Fruit fly (Drosophila melanogaster) S2 (cell line): ENCODE data around the gene CG6454.

ENCODE experiments used
- CG8478 ChIP-seq: fragments of >200 bp; optimal IDR thresholded peaks from 2 replicates; lab custom pipeline; 2018
- CTCF ChIP-seq, 2 experiments: fragments of >200 bp; optimal IDR thresholded peaks; 2 replicates each; lab custom pipeline; 2018

DNA sequence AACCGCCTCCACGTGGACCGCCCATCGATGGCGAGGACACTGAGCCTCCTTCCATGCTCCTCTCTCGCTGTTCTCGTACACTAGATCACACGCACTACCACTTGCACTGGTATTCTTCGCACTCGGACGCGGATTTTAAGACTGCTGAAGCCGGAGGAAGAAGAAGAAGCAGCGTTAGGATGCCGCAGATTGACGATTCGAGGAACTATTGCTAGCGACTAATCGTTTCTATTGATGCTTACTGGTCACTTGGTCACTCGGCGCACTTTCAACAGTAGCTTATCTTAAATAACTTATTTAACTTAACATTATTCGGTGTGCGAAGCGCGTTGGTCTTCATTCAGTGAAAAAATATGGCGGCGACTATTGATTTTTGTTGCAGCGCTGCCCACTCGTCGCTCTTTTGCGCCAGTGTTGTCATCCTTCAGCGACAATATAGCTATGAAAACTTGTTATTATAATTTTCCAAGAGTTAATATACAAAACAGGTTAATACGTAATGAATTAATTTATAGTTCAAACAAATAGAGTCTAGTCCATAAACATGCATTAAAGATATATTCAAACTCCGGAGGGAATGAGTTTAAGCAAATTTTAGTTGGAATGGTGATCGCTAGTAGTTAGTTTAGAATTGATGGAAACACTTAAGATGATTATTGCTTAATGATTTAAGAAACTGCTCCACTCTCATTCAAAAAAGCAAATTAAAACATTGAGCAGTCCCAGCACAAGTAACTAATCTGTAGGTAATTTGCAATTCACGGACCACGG, at the start of gene CG6454, which contains the start of gene CG5746:
- TF ChIP-seq CG8478 (no peak), CTCF (optimal IDR thresholded peaks at IDR 0.05; lab: Kevin White, UChicago) (no peak)
